Worm (Caenorhabditis elegans) whole organism, young adult: ENCODE data around the gene dct-11.

Experiments
- C17E4.6 ChIP-seq: fragments of 200-800 bp; sonication (Bioruptor generic); IDR thresholded peaks from 2 replicates; pipeline ENCODE4 v1.3.6; 2022; ENCODE audit warnings: missing genetic modification reagents, missing genetic modification characterization, missing compliant biosample characterization
- ama-1 ChIP-seq, 3 experiments: fragments of 150-350 bp in 1 of 3; sonication (generic microtip) in 2 of 3; optimal IDR thresholded peaks; 2 replicates each; lab custom pipeline; 2014 to 2018; ENCODE audit warnings: missing biosample characterization in 2 of 3, missing genetic modification characterization in 2 of 3, missing genetic modification reagents in 2 of 3
- dox-1 ChIP-seq: fragments of 200-800 bp; sonication (Bioruptor generic); IDR thresholded peaks from 2 replicates; pipeline ENCODE4 v1.3.6; 2022; ENCODE audit warnings: missing genetic modification reagents, missing genetic modification characterization, missing compliant biosample characterization
- dpl-1 ChIP-seq: fragments of 150-350 bp; optimal IDR thresholded peaks from 2 replicates; lab custom pipeline; 2014; ENCODE audit warnings: missing biosample characterization, missing genetic modification reagents, missing genetic modification characterization
- lsy-27 ChIP-seq: sonication (generic microtip); optimal IDR thresholded peaks from 2 replicates; lab custom pipeline; 2017; ENCODE audit warnings: missing genetic modification characterization, mild to moderate bottlenecking, missing compliant biosample characterization, antibody characterized with exemption, missing genotype, borderline replicate concordance; ENCODE audit not compliant: insufficient read depth
- madf-10 ChIP-seq: sonication (generic microtip); optimal IDR thresholded peaks from 2 replicates; lab custom pipeline; 2016; ENCODE audit warnings: mild to moderate bottlenecking, missing genetic modification characterization, missing compliant biosample characterization
- nhr-90 ChIP-seq: sonication (generic microtip); optimal IDR thresholded peaks from 2 replicates; lab custom pipeline; 2016; ENCODE audit warnings: missing genotype, mild to moderate bottlenecking, missing genetic modification characterization, missing compliant biosample characterization
- snpc-4 ChIP-seq, 5 experiments: fragments of 150-350 bp in 1 of 5; sonication (generic microtip) in 4 of 5; optimal IDR thresholded peaks; 2 replicates each; lab custom pipeline; 2014 to 2018; ENCODE audit warnings: missing genetic modification characterization in 5 of 5, missing biosample characterization in 3 of 5, antibody characterized with exemption in 2 of 5, mild to moderate bottlenecking in 2 of 5, missing compliant biosample characterization in 2 of 5, missing genotype in 2 of 5, moderate library complexity in 2 of 5, missing genetic modification reagents in 1 of 5

- TF ChIP-seq nhr-90 (tag; lab: Kevin White, UChicago) (no peak), lsy-27 (tag; lab: Kevin White, UChicago) (no peak), madf-10 (tag; lab: Kevin White, UChicago) (no peak), snpc-4 (GFP tag; optimal IDR thresholded peaks at IDR 0.05; lab: Kevin White, UChicago) (no peak), snpc-4 (tag; optimal IDR thresholded peaks at IDR 0.05; lab: Kevin White, UChicago) (no peak), C17E4.6 (GFP tag; lab: Robert Waterston, UW) (no peak), dox-1 (GFP tag; lab: Robert Waterston, UW) (no peak), ama-1 (optimal IDR thresholded peaks at IDR 0.05; lab: Kevin White, UChicago) (no peak), ama-1 (GFP tag; optimal IDR thresholded peaks at IDR 0.05; lab: Kevin White, UChicago) (no peak), dpl-1 (GFP tag; lab: Kevin White, UChicago) (no peak)
Observed at ce11 chrX:5868030-5868429, 28.5 kb upstream of the dct-11 start.
